Worm (Caenorhabditis elegans) whole organism, late embryonic: ENCODE results near the gene C02B8.7.

Experiments
- C38D4.7 ChIP-seq: fragments of 200-800 bp; sonication (Bioruptor generic); optimal IDR thresholded peaks from 2 replicates; lab custom pipeline; 2018; ENCODE audit warnings: mild to moderate bottlenecking, missing genetic modification characterization, moderate library complexity, missing compliant biosample characterization
- F13H6.1 ChIP-seq: sonication (generic microtip); optimal IDR thresholded peaks from 2 replicates; lab custom pipeline; 2016; ENCODE audit warnings: missing genetic modification characterization, missing compliant biosample characterization
- K09A11.1 ChIP-seq: sonication (generic microtip); optimal IDR thresholded peaks from 2 replicates; lab custom pipeline; 2017; ENCODE audit warnings: antibody characterized with exemption, mild to moderate bottlenecking, missing genetic modification characterization, missing compliant biosample characterization; ENCODE audit not compliant: insufficient read depth
- Y22D7AL.16 ChIP-seq: sonication (generic microtip); optimal IDR thresholded peaks from 2 replicates; lab custom pipeline; 2016; ENCODE audit warnings: missing genetic modification characterization, missing compliant biosample characterization
- ama-1 ChIP-seq: fragments of 150-350 bp; optimal IDR thresholded peaks from 2 replicates; lab custom pipeline; 2014
- ceh-18 ChIP-seq: sonication (generic microtip); optimal IDR thresholded peaks from 2 replicates; lab custom pipeline; 2016; ENCODE audit warnings: missing genetic modification characterization, missing compliant biosample characterization
- ceh-2 ChIP-seq: sonication (generic microtip); optimal IDR thresholded peaks from 2 replicates; lab custom pipeline; 2016; ENCODE audit warnings: missing genotype, missing genetic modification characterization, missing compliant biosample characterization
- ceh-24 ChIP-seq: sonication (generic microtip); optimal IDR thresholded peaks from 2 replicates; lab custom pipeline; 2016; ENCODE audit warnings: mild to moderate bottlenecking, missing genetic modification characterization, missing compliant biosample characterization
- ceh-48 ChIP-seq: sonication (generic microtip); optimal IDR thresholded peaks from 2 replicates; lab custom pipeline; 2016; ENCODE audit warnings: missing genetic modification characterization, inconsistent platforms, missing compliant biosample characterization
- che-1 ChIP-seq: sonication (generic microtip); optimal IDR thresholded peaks from 2 replicates; lab custom pipeline; 2016; ENCODE audit warnings: mild to moderate bottlenecking, missing genetic modification characterization, missing compliant biosample characterization
- dmd-4 ChIP-seq: sonication (generic microtip); optimal IDR thresholded peaks from 2 replicates; lab custom pipeline; 2016; ENCODE audit warnings: borderline replicate concordance, missing genetic modification characterization, missing compliant biosample characterization
- elt-4 ChIP-seq: sonication (generic microtip); optimal IDR thresholded peaks from 2 replicates; lab custom pipeline; 2016; ENCODE audit warnings: missing genetic modification characterization, missing compliant biosample characterization
- ets-4 ChIP-seq: sonication (generic microtip); optimal IDR thresholded peaks from 2 replicates; lab custom pipeline; 2016; ENCODE audit warnings: missing genetic modification characterization, missing compliant biosample characterization
- eyg-1 ChIP-seq: sonication (generic microtip); optimal IDR thresholded peaks from 2 replicates; lab custom pipeline; 2016; ENCODE audit warnings: missing genotype, missing genetic modification characterization, missing compliant biosample characterization
- gmeb-2 ChIP-seq: sonication (generic microtip); optimal IDR thresholded peaks from 2 replicates; lab custom pipeline; 2016; ENCODE audit warnings: missing genetic modification characterization, inconsistent platforms, missing compliant biosample characterization
- hlh-15 ChIP-seq: sonication (generic microtip); optimal IDR thresholded peaks from 2 replicates; lab custom pipeline; 2016; ENCODE audit warnings: missing genetic modification characterization, missing compliant biosample characterization
- hlh-30 ChIP-seq: sonication (generic microtip); optimal IDR thresholded peaks from 2 replicates; lab custom pipeline; 2017; ENCODE audit warnings: antibody characterized with exemption, missing genetic modification characterization, missing compliant biosample characterization; ENCODE audit not compliant: insufficient read depth
- hlh-6 ChIP-seq: sonication (generic microtip); optimal IDR thresholded peaks from 2 replicates; lab custom pipeline; 2016; ENCODE audit warnings: missing genotype, missing genetic modification characterization, missing compliant biosample characterization
- hlh-8 ChIP-seq: sonication (generic microtip); optimal IDR thresholded peaks from 2 replicates; lab custom pipeline; 2016; ENCODE audit warnings: missing genotype, missing genetic modification characterization, missing compliant biosample characterization
- lim-6 ChIP-seq: sonication (generic microtip); optimal IDR thresholded peaks from 2 replicates; lab custom pipeline; 2016; ENCODE audit warnings: missing genetic modification characterization, missing compliant biosample characterization
- mec-3 ChIP-seq: sonication (generic microtip); optimal IDR thresholded peaks from 2 replicates; lab custom pipeline; 2016; ENCODE audit warnings: borderline replicate concordance, missing genetic modification characterization, missing compliant biosample characterization
- npax-4 ChIP-seq: sonication (generic microtip); optimal IDR thresholded peaks from 2 replicates; lab custom pipeline; 2016; ENCODE audit warnings: missing genetic modification characterization, missing compliant biosample characterization
- pat-9 ChIP-seq: fragments of 200-800 bp; sonication (Bioruptor generic); optimal IDR thresholded peaks from 2 replicates; lab custom pipeline; 2018; ENCODE audit warnings: mild to moderate bottlenecking, missing genetic modification characterization, moderate library complexity, missing compliant biosample characterization
- pax-1 ChIP-seq: fragments of 150-350 bp; optimal IDR thresholded peaks from 2 replicates; lab custom pipeline; 2014; ENCODE audit warnings: missing biosample characterization, missing genetic modification characterization
- pha-4 ChIP-seq: fragments of 150-350 bp; optimal IDR thresholded peaks from 2 replicates; lab custom pipeline; 2018; ENCODE audit warnings: missing biosample characterization, missing genetic modification reagents, missing genetic modification characterization
- pqm-1 ChIP-seq: sonication (generic microtip); optimal IDR thresholded peaks from 2 replicates; lab custom pipeline; 2016; ENCODE audit warnings: missing genetic modification characterization, missing compliant biosample characterization
- ref-2 ChIP-seq: sonication (generic microtip); optimal IDR thresholded peaks from 2 replicates; lab custom pipeline; 2016; ENCODE audit warnings: missing genetic modification characterization, missing compliant biosample characterization
- sdc-2 ChIP-seq: sonication (generic microtip); optimal IDR thresholded peaks from 2 replicates; lab custom pipeline; 2016; ENCODE audit warnings: missing genotype, missing genetic modification characterization, missing compliant biosample characterization
- sox-2 ChIP-seq: fragments of 200-800 bp; sonication (Bioruptor generic); IDR thresholded peaks from 2 replicates; pipeline ENCODE4 v1.3.6; 2022; ENCODE audit warnings: missing genetic modification reagents, missing genetic modification characterization, missing compliant biosample characterization
- sox-4 ChIP-seq: sonication (generic microtip); optimal IDR thresholded peaks from 2 replicates; lab custom pipeline; 2017; ENCODE audit warnings: mild to moderate bottlenecking, missing genetic modification characterization, inconsistent platforms, missing compliant biosample characterization
- syd-9 ChIP-seq: sonication (generic microtip); optimal IDR thresholded peaks from 2 replicates; lab custom pipeline; 2016; ENCODE audit warnings: mild to moderate bottlenecking, missing genetic modification characterization, moderate library complexity, missing compliant biosample characterization
- tbx-2 ChIP-seq: sonication (generic microtip); optimal IDR thresholded peaks from 2 replicates; lab custom pipeline; 2016; ENCODE audit warnings: missing genetic modification characterization, missing compliant biosample characterization
- tbx-7 ChIP-seq: sonication (generic microtip); optimal IDR thresholded peaks from 2 replicates; lab custom pipeline; 2016; ENCODE audit warnings: missing genotype, missing genetic modification characterization, missing compliant biosample characterization
- ttx-3 ChIP-seq: sonication (generic microtip); optimal IDR thresholded peaks from 2 replicates; lab custom pipeline; 2016; ENCODE audit warnings: missing genetic modification reagents, missing genetic modification characterization, missing compliant biosample characterization
- unc-3 ChIP-seq, 2 experiments: fragments of 200-800 bp in 1 of 2; sonication (Bioruptor generic) in 1 of 2; sonication (generic microtip) in 1 of 2; conservative IDR thresholded peaks in 1 of 2; optimal IDR thresholded peaks in 1 of 2; 2 replicates each; pipeline versions ENCODE4 v1.3.6 to Lab custom; 2016 to 2022; ENCODE audit warnings: missing compliant biosample characterization in 2 of 2, missing genetic modification characterization in 2 of 2, missing genetic modification reagents in 1 of 2
- unc-42 ChIP-seq: sonication (generic microtip); optimal IDR thresholded peaks from 2 replicates; lab custom pipeline; 2016; ENCODE audit warnings: missing genotype, missing genetic modification characterization, missing compliant biosample characterization
- zip-5 ChIP-seq: sonication (generic microtip); optimal IDR thresholded peaks from 2 replicates; lab custom pipeline; 2016; ENCODE audit warnings: missing genetic modification characterization, missing compliant biosample characterization

Gene C02B8.7

ce11 chrX:8129543-8129942 is 8.1 kb downstream of the C02B8.7 start, which contains the start of gene frpr-1:
Gene frpr-1, minus strand, starts transcription at chrX:8129643.
- TF ChIP-seq F13H6.1 (tag; lab: Kevin White, UChicago) (no peak), ttx-3 (tag; lab: Kevin White, UChicago) (no peak), hlh-15 (no peak), syd-9 (tag; lab: Kevin White, UChicago) (no peak), pax-1 (tag; lab: Kevin White, UChicago) (no peak), ceh-24 (no peak), hlh-8 (tag; lab: Kevin White, UChicago) (no peak), ceh-2 (no peak), tbx-7 (tag; lab: Kevin White, UChicago) (no peak), pqm-1 (tag; lab: Kevin White, UChicago) (no peak), ceh-48 (tag; lab: Kevin White, UChicago) (no peak), hlh-6 (tag; lab: Kevin White, UChicago) (no peak), che-1 (tag; lab: Kevin White, UChicago) (no peak), elt-4 (tag; lab: Kevin White, UChicago) (no peak), K09A11.1 (tag; lab: Kevin White, UChicago) (no peak)
- TF ChIP-seq, all 69 proteins: peak for 0

ce11 chrX:8123194-8123593 is 14.5 kb downstream of the C02B8.7 start, which contains the start of gene C02B8.12:
Gene C02B8.12, minus strand, starts transcription at chrX:8123368.
- no peak for TF ChIP-seq eyg-1 (tag; lab: Kevin White, UChicago)
- no peak for TF ChIP-seq lim-6 (tag; lab: Kevin White, UChicago)
- no peak for TF ChIP-seq ceh-18
- TF ChIP-seq C38D4.7 (GFP tag; lab: Kevin White, UChicago) = no peak
- TF ChIP-seq hlh-30 (tag; lab: Kevin White, UChicago) = no peak
- TF ChIP-seq sdc-2 (tag; lab: Kevin White, UChicago) = no peak
- no peak for TF ChIP-seq ama-1 (lab: Kevin White, UChicago)
- no peak for TF ChIP-seq elt-4 (tag; lab: Kevin White, UChicago)
- no peak for TF ChIP-seq sox-4 (tag; lab: Kevin White, UChicago)
- no peak for TF ChIP-seq unc-3 (GFP tag; conservative IDR thresholded peaks at IDR 0.05; lab: Robert Waterston, UW)
- no peak for TF ChIP-seq unc-3 (tag; optimal IDR thresholded peaks at IDR 0.05; lab: Kevin White, UChicago)
- TF ChIP-seq zip-5 = no peak
- no peak for TF ChIP-seq Y22D7AL.16 (tag; lab: Kevin White, UChicago)
- no peak for TF ChIP-seq mec-3
- no peak for TF ChIP-seq gmeb-2 (tag; lab: Kevin White, UChicago)
- TF ChIP-seq pat-9 (tag; lab: Kevin White, UChicago) = no peak
- no peak for TF ChIP-seq sox-2 (GFP tag; lab: Robert Waterston, UW)
- TF ChIP-seq tbx-2 = no peak
- no peak for TF ChIP-seq unc-42 (tag; lab: Kevin White, UChicago)
- no peak for TF ChIP-seq ceh-24
- TF ChIP-seq, all 69 proteins: peak for 0

- TF ChIP-seq pha-4 (no peak), npax-4 (tag; lab: Kevin White, UChicago) (no peak), dmd-4 (tag; lab: Kevin White, UChicago) (no peak), ref-2 (no peak)
- TF ChIP-seq, all 69 proteins: peak for 0
Measured at ce11 chrX:8120281-8120680, 17.4 kb downstream of the C02B8.7 start.

ce11 chrX:8117827-8118317 is 19.8 kb downstream of the C02B8.7 start:
- TF ChIP-seq hlh-8 (tag; lab: Kevin White, UChicago) (peak; percentile 98), dmd-4 (tag; lab: Kevin White, UChicago) (no peak), ets-4 (tag; lab: Kevin White, UChicago) (no peak)
